Worm (Caenorhabditis elegans) whole organism, L4 larva: Measurements from ENCODE around the gene C36E6.2.

Source experiments
- D1046.2 ChIP-seq: fragments of 200-800 bp; sonication (Bioruptor generic); IDR thresholded peaks from 2 replicates; pipeline ENCODE4 v1.3.6; 2022; ENCODE audit warnings: missing genetic modification characterization, missing compliant biosample characterization
- F37D6.2 ChIP-seq: sonication (generic microtip); optimal IDR thresholded peaks from 2 replicates; lab custom pipeline; 2016; ENCODE audit warnings: mild to moderate bottlenecking, missing genetic modification characterization, missing compliant biosample characterization
- F44E2.7 ChIP-seq: fragments of 200-800 bp; sonication (Bioruptor generic); IDR thresholded peaks from 2 replicates; pipeline ENCODE4 v2.1.2; 2022; ENCODE audit warnings: missing genetic modification characterization, missing compliant biosample characterization
- T26A8.4 ChIP-seq: fragments of 200-800 bp; sonication (Bioruptor generic); IDR thresholded peaks from 2 replicates; pipeline ENCODE4 v1.3.6; 2022; ENCODE audit warnings: missing genetic modification characterization, missing compliant biosample characterization
- Y105C5A.15 ChIP-seq: fragments of 200-800 bp; sonication (Bioruptor generic); IDR thresholded peaks from 2 replicates; pipeline ENCODE4 v1.3.6; 2022; ENCODE audit warnings: missing genetic modification characterization, missing compliant biosample characterization
- Y5F2A.4 ChIP-seq: fragments of 200-800 bp; sonication (Bioruptor generic); optimal IDR thresholded peaks from 2 replicates; lab custom pipeline; 2018; ENCODE audit warnings: mild to moderate bottlenecking, missing genetic modification characterization, missing compliant biosample characterization
- arid-1 ChIP-seq: fragments of 200-800 bp; sonication (Bioruptor generic); conservative IDR thresholded peaks from 2 replicates; pipeline ENCODE4 v1.3.6; 2022; ENCODE audit warnings: missing genetic modification reagents, missing genetic modification characterization, missing compliant biosample characterization
- attf-4 ChIP-seq: sonication (generic microtip); optimal IDR thresholded peaks from 3 replicates; lab custom pipeline; 2017; ENCODE audit warnings: missing biosample characterization, missing genetic modification characterization
- ceh-20 ChIP-seq: fragments of 200-800 bp; sonication (Bioruptor generic); IDR thresholded peaks from 2 replicates; pipeline ENCODE4 v1.3.6; 2022; ENCODE audit warnings: missing genetic modification reagents, missing genetic modification characterization, missing compliant biosample characterization
- ceh-28 ChIP-seq: fragments of 150-350 bp; optimal IDR thresholded peaks from 2 replicates; lab custom pipeline; 2014; ENCODE audit warnings: missing biosample characterization, missing genetic modification reagents, missing genetic modification characterization
- ceh-32 ChIP-seq: sonication (generic microtip); optimal IDR thresholded peaks from 2 replicates; lab custom pipeline; 2016; ENCODE audit warnings: mild to moderate bottlenecking, missing genetic modification characterization, missing compliant biosample characterization; ENCODE audit not compliant: poor library complexity
- ceh-44 ChIP-seq: fragments of 200-800 bp; sonication (Bioruptor generic); IDR thresholded peaks from 2 replicates; pipeline ENCODE4 v1.3.6; 2022; ENCODE audit warnings: missing genetic modification reagents, missing genetic modification characterization, missing compliant biosample characterization
- dmd-6 ChIP-seq: fragments of 200-800 bp; sonication (Bioruptor generic); IDR thresholded peaks from 2 replicates; pipeline ENCODE4 v1.3.6; 2022; ENCODE audit warnings: missing genetic modification reagents, missing genetic modification characterization, missing compliant biosample characterization
- dmd-8 ChIP-seq: fragments of 200-800 bp; sonication (Bioruptor generic); IDR thresholded peaks from 2 replicates; pipeline ENCODE4 v1.3.6; 2022; ENCODE audit warnings: missing genetic modification characterization, missing compliant biosample characterization
- dmd-9 ChIP-seq: fragments of 200-800 bp; sonication (Bioruptor generic); IDR thresholded peaks from 2 replicates; pipeline ENCODE4 v1.3.6; 2022; ENCODE audit warnings: missing genetic modification reagents, missing genetic modification characterization, missing compliant biosample characterization
- dpl-1 ChIP-seq: fragments of 150-350 bp; optimal IDR thresholded peaks from 2 replicates; lab custom pipeline; 2014; ENCODE audit warnings: missing biosample characterization, missing genetic modification reagents, missing genetic modification characterization
- duxl-1 ChIP-seq: sonication (generic microtip); optimal IDR thresholded peaks from 2 replicates; lab custom pipeline; 2016; ENCODE audit warnings: mild to moderate bottlenecking, missing genetic modification characterization, moderate library complexity, missing compliant biosample characterization; ENCODE audit not compliant: poor library complexity
- egl-43 ChIP-seq: fragments of 200-800 bp; sonication (Bioruptor generic); IDR thresholded peaks from 2 replicates; pipeline ENCODE4 v1.3.6; 2022; ENCODE audit warnings: missing genetic modification reagents, missing genetic modification characterization, missing compliant biosample characterization
- fkh-10 ChIP-seq: fragments of 150-350 bp; optimal IDR thresholded peaks from 2 replicates; lab custom pipeline; 2014; ENCODE audit warnings: missing biosample characterization, missing genetic modification reagents, missing genetic modification characterization
- jun-1 ChIP-seq: fragments of 150-350 bp; optimal IDR thresholded peaks from 2 replicates; lab custom pipeline; 2014; ENCODE audit warnings: missing biosample characterization, missing genetic modification reagents, missing genetic modification characterization
- lin-29 ChIP-seq: fragments of 200-800 bp; sonication (Bioruptor generic); IDR thresholded peaks from 2 replicates; pipeline ENCODE4 v1.3.6; 2022; ENCODE audit warnings: missing genetic modification reagents, missing genetic modification characterization, missing compliant biosample characterization
- lin-39 ChIP-seq: fragments of 150-350 bp; optimal IDR thresholded peaks from 2 replicates; lab custom pipeline; 2014; ENCODE audit warnings: missing biosample characterization, missing genetic modification reagents, missing genetic modification characterization
- lsy-2 ChIP-seq, 2 experiments: fragments of 150-350 bp in 1 of 2; sonication (generic microtip) in 1 of 2; optimal IDR thresholded peaks; 2 replicates each; lab custom pipeline; 2014 to 2017; ENCODE audit warnings: missing biosample characterization in 2 of 2, missing genetic modification characterization in 2 of 2
- madf-5 ChIP-seq, 2 experiments: fragments of 200-800 bp; sonication (Bioruptor generic); IDR thresholded peaks; 2 replicates each; pipeline ENCODE4 v1.3.6; 2022; ENCODE audit warnings: missing compliant biosample characterization in 2 of 2, missing genetic modification characterization in 2 of 2
- mdt-29 ChIP-seq: fragments of 200-800 bp; sonication (Bioruptor generic); IDR thresholded peaks from 2 replicates; pipeline ENCODE4 v1.3.6; 2022; ENCODE audit warnings: missing genetic modification reagents, missing genetic modification characterization, missing compliant biosample characterization
- mep-1 ChIP-seq: fragments of 150-350 bp; sonication (generic microtip); optimal IDR thresholded peaks from 3 replicates; lab custom pipeline; 2014; ENCODE audit warnings: missing biosample characterization, missing genetic modification characterization
- mes-2 ChIP-seq: sonication (generic microtip); optimal IDR thresholded peaks from 2 replicates; lab custom pipeline; 2016; ENCODE audit warnings: missing genotype, mild to moderate bottlenecking, missing genetic modification characterization, missing compliant biosample characterization; ENCODE audit not compliant: poor library complexity, severe bottlenecking
- mxl-3 ChIP-seq: fragments of 200-800 bp; sonication (Bioruptor generic); optimal IDR thresholded peaks from 2 replicates; lab custom pipeline; 2018; ENCODE audit warnings: mild to moderate bottlenecking, missing genetic modification characterization, missing compliant biosample characterization
- nhr-102 ChIP-seq: sonication (generic microtip); optimal IDR thresholded peaks from 2 replicates; lab custom pipeline; 2016; ENCODE audit warnings: mild to moderate bottlenecking, missing genetic modification characterization, moderate library complexity, missing compliant biosample characterization
- nhr-11 ChIP-seq: fragments of 150-350 bp; optimal IDR thresholded peaks from 2 replicates; lab custom pipeline; 2014; ENCODE audit warnings: missing biosample characterization, missing genetic modification characterization
- nhr-237 ChIP-seq: sonication (generic microtip); optimal IDR thresholded peaks from 2 replicates; lab custom pipeline; 2017; ENCODE audit warnings: missing biosample characterization, missing genetic modification characterization
- nhr-25 ChIP-seq: sonication (generic microtip); optimal IDR thresholded peaks from 2 replicates; lab custom pipeline; 2017; ENCODE audit warnings: missing genetic modification characterization, mild to moderate bottlenecking, missing compliant biosample characterization, antibody characterized with exemption, moderate library complexity, borderline replicate concordance; ENCODE audit not compliant: insufficient read depth
- nhr-48 ChIP-seq: sonication (generic microtip); optimal IDR thresholded peaks from 2 replicates; lab custom pipeline; 2016; ENCODE audit warnings: mild to moderate bottlenecking, missing genetic modification characterization, missing compliant biosample characterization
- nhr-6 ChIP-seq: fragments of 150-350 bp; optimal IDR thresholded peaks from 2 replicates; lab custom pipeline; 2014; ENCODE audit warnings: missing biosample characterization, missing genetic modification characterization
- saeg-2 ChIP-seq: fragments of 200-800 bp; sonication (Bioruptor generic); IDR thresholded peaks from 2 replicates; pipeline ENCODE4 v1.3.6; 2022; ENCODE audit warnings: missing genetic modification reagents, missing genetic modification characterization, missing compliant biosample characterization
- sdz-12 ChIP-seq: fragments of 200-800 bp; sonication (Bioruptor generic); optimal IDR thresholded peaks from 2 replicates; lab custom pipeline; 2018; ENCODE audit warnings: mild to moderate bottlenecking, missing genetic modification characterization, missing compliant biosample characterization
- set-16 ChIP-seq: fragments of 200-800 bp; sonication (Bioruptor generic); IDR thresholded peaks from 2 replicates; pipeline ENCODE4 v1.3.6; 2022; ENCODE audit warnings: missing genetic modification reagents, missing genetic modification characterization, missing compliant biosample characterization
- snpc-1.2 ChIP-seq: fragments of 200-800 bp; sonication (Bioruptor generic); IDR thresholded peaks from 2 replicates; pipeline ENCODE4 v1.3.6; 2022; ENCODE audit warnings: missing genetic modification reagents, missing genetic modification characterization, missing compliant biosample characterization
- tag-97 ChIP-seq: fragments of 200-800 bp; sonication (Bioruptor generic); IDR thresholded peaks from 2 replicates; pipeline ENCODE4 v1.3.6; 2022; ENCODE audit warnings: missing genetic modification characterization, missing compliant biosample characterization
- tra-1 ChIP-seq: fragments of 200-800 bp; sonication (Bioruptor generic); IDR thresholded peaks from 2 replicates; pipeline ENCODE4 v1.3.6; 2022; ENCODE audit warnings: missing genetic modification reagents, missing genetic modification characterization, missing compliant biosample characterization
- unc-62 ChIP-seq, 3 experiments: fragments of 150-350 bp in 1 of 3; sonication (generic microtip); optimal IDR thresholded peaks in 2 of 3; peaks in 1 of 3; 1 replicate in 1 of 3; 2 replicates in 2 of 3; lab custom pipeline; 2014 to 2017; ENCODE audit warnings: missing biosample characterization in 3 of 3, missing genetic modification characterization in 3 of 3, missing genetic modification reagents in 3 of 3, missing genotype in 1 of 3
- zag-1 ChIP-seq: fragments of 150-350 bp; optimal IDR thresholded peaks from 2 replicates; lab custom pipeline; 2014; ENCODE audit warnings: missing biosample characterization, missing genetic modification characterization
- zfp-3 ChIP-seq: fragments of 200-800 bp; sonication (Bioruptor generic); conservative IDR thresholded peaks from 2 replicates; pipeline ENCODE4 v1.3.6; 2022; ENCODE audit warnings: missing genetic modification reagents, missing genetic modification characterization, missing compliant biosample characterization
- zip-11 ChIP-seq: fragments of 200-800 bp; sonication (Bioruptor generic); IDR thresholded peaks from 2 replicates; pipeline ENCODE4 v1.3.6; 2022; ENCODE audit warnings: missing genetic modification characterization, missing compliant biosample characterization
- ztf-11 ChIP-seq: fragments of 150-350 bp; optimal IDR thresholded peaks from 2 replicates; lab custom pipeline; 2014; ENCODE audit warnings: missing biosample characterization, missing genetic modification characterization

The C36E6.2 gene

DNA sequence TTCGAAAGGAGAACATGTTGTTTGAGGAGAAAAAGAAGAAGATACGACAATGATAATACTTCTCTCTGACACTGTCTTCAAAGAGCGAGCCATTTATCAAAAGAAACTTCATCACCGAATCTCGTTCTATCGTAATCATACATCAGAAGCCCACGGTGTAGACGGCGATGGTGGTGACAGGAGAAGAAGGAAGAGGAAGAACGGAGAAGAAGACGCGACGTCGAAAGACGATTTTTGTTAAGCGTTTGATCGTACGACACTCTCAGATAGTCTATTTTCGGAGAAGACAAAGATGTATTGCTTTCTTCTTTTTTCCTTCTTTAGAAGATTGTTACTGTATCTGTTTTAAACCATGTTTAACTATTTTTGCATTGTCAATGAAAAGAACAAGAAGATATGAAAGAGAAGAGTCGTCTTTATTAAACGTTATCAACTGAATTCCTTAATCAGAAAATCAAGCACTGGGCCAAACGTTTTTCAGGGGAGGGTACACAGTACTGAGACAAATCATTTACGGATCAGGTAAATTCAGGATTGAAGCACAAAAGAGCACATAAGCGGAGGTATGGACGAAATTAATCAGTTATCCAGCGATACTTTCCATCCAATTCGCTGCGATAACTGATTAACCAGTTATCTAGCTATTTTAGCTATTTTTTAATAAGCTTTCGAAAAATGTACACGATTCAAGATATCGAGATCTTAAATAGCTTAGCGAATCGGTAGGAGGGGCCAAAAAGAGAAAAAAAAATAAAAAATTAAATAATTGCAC, 31.5 kb upstream of the C36E6.2 start (continued):
- TF ChIP-seq zag-1 (no peak), ztf-11 (no peak), F44E2.7 (no peak), tra-1 (GFP tag; lab: Robert Waterston, UW) (no peak), ceh-28 (tag; lab: Kevin White, UChicago) (peak; percentile 1), snpc-1.2 (GFP tag; lab: Robert Waterston, UW) (no peak), nhr-6 (tag; lab: Kevin White, UChicago) (no peak), lin-39 (tag; lab: Kevin White, UChicago) (no peak), dpl-1 (GFP tag; lab: Kevin White, UChicago) (no peak), fkh-10 (GFP tag; lab: Kevin White, UChicago) (no peak), mxl-3 (GFP tag; lab: Kevin White, UChicago) (peak; percentile 51), ceh-20 (GFP tag; lab: Robert Waterston, UW) (peak; percentile 77), zfp-3 (GFP tag; lab: Robert Waterston, UW) (peak; percentile 90), dmd-6 (GFP tag; lab: Robert Waterston, UW) (no peak; the same call in 1 of the 2 replicates), attf-4 (tag; lab: Kevin White, UChicago) (no peak), sdz-12 (GFP tag; lab: Kevin White, UChicago) (peak; percentile 5), F37D6.2 (tag; lab: Kevin White, UChicago) (no peak), madf-5 (GFP tag; IDR thresholded peaks at IDR 0.05; lab: Robert Waterston, UW) (no peak), D1046.2 (no peak), ceh-32 (no peak), nhr-102 (tag; lab: Kevin White, UChicago) (peak; percentile 63), nhr-48 (peak; percentile 56), tag-97 (no peak), Y5F2A.4 (GFP tag; lab: Kevin White, UChicago) (no peak), dmd-8 (no peak), duxl-1 (peak; percentile 84), nhr-25 (tag; lab: Kevin White, UChicago) (peak; percentile 91), nhr-11 (tag; lab: Kevin White, UChicago) (no peak), dmd-9 (GFP tag; lab: Robert Waterston, UW) (no peak)
- TF ChIP-seq, all 104 proteins: peak for 30

- TF ChIP-seq lsy-2 (tag; optimal IDR thresholded peaks at IDR 0.05; lab: Kevin White, UChicago) (peak in 1 of 2 experiments; percentile 30), egl-43 (GFP tag; lab: Robert Waterston, UW) (peak; percentile 63; the same call in 1 of the 2 replicates), lin-29 (GFP tag; lab: Robert Waterston, UW) (peak; percentile 21; the same call in 1 of the 2 replicates), Y105C5A.15 (GFP tag; lab: Robert Waterston, UW) (no peak), mep-1 (peak; percentile 58), nhr-25 (tag; lab: Kevin White, UChicago) (peak; percentile 6), unc-62 (GFP tag; optimal IDR thresholded peaks at IDR 0.05 in 1 of 2; lab: Kevin White, UChicago) (peak in 1 of 2 experiments; percentile 75), unc-62 (tag; optimal IDR thresholded peaks at IDR 0.05; lab: Kevin White, UChicago) (no peak), nhr-102 (tag; lab: Kevin White, UChicago) (peak; percentile 43), nhr-6 (tag; lab: Kevin White, UChicago) (peak; percentile 15), mdt-29 (GFP tag; lab: Robert Waterston, UW) (peak; percentile 50; the same call in 1 of the 2 replicates), T26A8.4 (peak; percentile 76), zip-11 (GFP tag; lab: Robert Waterston, UW) (0 out of 2 replicates have a peak, but pooled peaks have one; percentile 27), nhr-237 (peak; percentile 28), saeg-2 (0 out of 2 replicates have a peak, but pooled peaks have one; percentile 61), ceh-44 (GFP tag; lab: Robert Waterston, UW) (0 out of 2 replicates have a peak, but pooled peaks have one; percentile 11), arid-1 (GFP tag; lab: Robert Waterston, UW) (no peak), nhr-48 (peak; percentile 59), attf-4 (tag; lab: Kevin White, UChicago) (no peak), jun-1 (tag; lab: Kevin White, UChicago) (no peak), mes-2 (tag; lab: Kevin White, UChicago) (peak; percentile 7), set-16 (peak; percentile 97)
Measured at ce11 chrX:17420585-17421459, 30.6 kb upstream of the C36E6.2 start.
